Worm (Caenorhabditis elegans): ENCODE results near the gene R02F2.4.

The R02F2.4 gene

DNA sequence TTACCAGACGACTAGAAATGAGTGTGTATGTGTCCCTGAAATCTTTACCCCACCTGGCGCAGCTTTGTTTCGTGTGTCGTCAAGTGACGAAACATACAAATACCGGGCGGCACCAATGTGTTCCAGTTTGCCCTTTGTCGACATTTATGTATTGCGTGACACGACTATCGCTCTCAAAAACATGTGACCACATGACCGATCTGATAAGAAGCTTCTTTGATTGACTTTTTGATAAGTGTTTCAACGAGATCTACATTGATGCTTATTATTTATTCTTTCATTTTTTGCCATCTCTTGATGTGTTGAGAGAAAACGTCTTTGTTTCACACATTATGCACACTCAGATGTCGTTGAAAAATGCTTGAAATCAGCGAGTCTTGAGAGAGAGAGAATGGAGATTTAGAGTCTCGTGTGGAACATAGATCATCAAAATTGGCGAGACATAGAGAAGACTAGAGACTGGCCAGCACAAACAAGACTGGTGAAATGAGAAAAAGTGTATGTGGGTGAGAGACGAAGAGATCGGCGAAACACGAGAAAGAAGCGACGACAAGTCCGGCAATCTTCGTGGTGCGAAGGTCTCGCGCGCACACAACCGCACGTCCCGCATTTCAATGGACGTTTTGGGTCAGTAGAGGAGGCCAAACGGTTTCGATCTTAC lies 19.0 kb downstream of the R02F2.4 start (continued):
- TF ChIP-seq hlh-8 (tag; optimal IDR thresholded peaks at IDR 0.05) = no peak
- TF ChIP-seq unc-42 (tag; optimal IDR thresholded peaks at IDR 0.05) = peak; percentile 16
- no peak for TF ChIP-seq unc-3 (GFP tag; conservative IDR thresholded peaks at IDR 0.05)
- TF ChIP-seq unc-3 (tag; optimal IDR thresholded peaks at IDR 0.05) = no peak
- peak; percentile 12 for TF ChIP-seq F13H6.1 (tag; optimal IDR thresholded peaks at IDR 0.05)
- TF ChIP-seq dve-1 (tag; optimal IDR thresholded peaks at IDR 0.05) = no peak
- no peak for TF ChIP-seq ttx-3 (tag; optimal IDR thresholded peaks at IDR 0.05)
- no peak for TF ChIP-seq C08G9.2 (tag; optimal IDR thresholded peaks at IDR 0.05)
- no peak for TF ChIP-seq T23F11.4 (GFP tag; optimal IDR thresholded peaks at IDR 0.05)
- TF ChIP-seq sdc-2 (tag; optimal IDR thresholded peaks at IDR 0.05) = no peak
- no peak for TF ChIP-seq ceh-9 (tag; optimal IDR thresholded peaks at IDR 0.05)
- TF ChIP-seq pax-1 (tag; optimal IDR thresholded peaks at IDR 0.05) = no peak
- TF ChIP-seq sox-2 (GFP tag; IDR thresholded peaks at IDR 0.05) = no peak
- no peak for TF ChIP-seq ceh-14 (tag; optimal IDR thresholded peaks at IDR 0.05)
- no peak for TF ChIP-seq ref-2 (tag; optimal IDR thresholded peaks at IDR 0.05)
- TF ChIP-seq hlh-30 (tag; optimal IDR thresholded peaks at IDR 0.05; ENCODE audit: insufficient read depth) = peak; percentile 23
- no peak for TF ChIP-seq nhr-11 (tag; optimal IDR thresholded peaks at IDR 0.05)
- TF ChIP-seq K02D7.2 (tag; optimal IDR thresholded peaks at IDR 0.05) = no peak
- TF ChIP-seq nfya-1 (tag; optimal IDR thresholded peaks at IDR 0.05) = peak; percentile 58
- no peak for TF ChIP-seq lim-6 (tag; optimal IDR thresholded peaks at IDR 0.05)
- TF ChIP-seq tbx-7 (tag; optimal IDR thresholded peaks at IDR 0.05) = no peak
- no peak for TF ChIP-seq pat-9 (tag; optimal IDR thresholded peaks at IDR 0.05)
- no peak for TF ChIP-seq rnt-1 (tag; optimal IDR thresholded peaks at IDR 0.05)
- no peak for TF ChIP-seq ahr-1 (tag; optimal IDR thresholded peaks at IDR 0.05)
- peak; percentile 67 for TF ChIP-seq ets-4 (tag; optimal IDR thresholded peaks at IDR 0.05)
- TF ChIP-seq nhr-232 (tag; optimal IDR thresholded peaks at IDR 0.05) = no peak
- TF ChIP-seq tbx-2 (tag; optimal IDR thresholded peaks at IDR 0.05) = peak; percentile 37
- no peak for TF ChIP-seq zip-5 (tag; optimal IDR thresholded peaks at IDR 0.05)
- no peak for TF ChIP-seq ceh-24 (tag; optimal IDR thresholded peaks at IDR 0.05)
- TF ChIP-seq gmeb-2 (tag; optimal IDR thresholded peaks at IDR 0.05) = no peak
- TF ChIP-seq K09A11.1 (tag; optimal IDR thresholded peaks at IDR 0.05; ENCODE audit: insufficient read depth) = no peak
- peak; percentile 59 for TF ChIP-seq unc-55 (GFP tag; optimal IDR thresholded peaks at IDR 0.05)
- TF ChIP-seq unc-86 (tag; optimal IDR thresholded peaks at IDR 0.05) = no peak
- no peak for TF ChIP-seq sox-4 (tag; optimal IDR thresholded peaks at IDR 0.05)
- TF ChIP-seq dmd-4 (tag; optimal IDR thresholded peaks at IDR 0.05; ENCODE audit: borderline replicate concordance) = peak; percentile 12
- peak; percentile 10 for TF ChIP-seq ceh-2 (tag; optimal IDR thresholded peaks at IDR 0.05)
- no peak for TF ChIP-seq pqm-1 (tag; optimal IDR thresholded peaks at IDR 0.05)
- peak; percentile 38 for TF ChIP-seq ceh-18 (tag; optimal IDR thresholded peaks at IDR 0.05)
- no peak for TF ChIP-seq hlh-6 (tag; optimal IDR thresholded peaks at IDR 0.05)
- no peak for TF ChIP-seq C38D4.7 (GFP tag; optimal IDR thresholded peaks at IDR 0.05)
- no peak for TF ChIP-seq syd-9 (tag; optimal IDR thresholded peaks at IDR 0.05)

DNA sequence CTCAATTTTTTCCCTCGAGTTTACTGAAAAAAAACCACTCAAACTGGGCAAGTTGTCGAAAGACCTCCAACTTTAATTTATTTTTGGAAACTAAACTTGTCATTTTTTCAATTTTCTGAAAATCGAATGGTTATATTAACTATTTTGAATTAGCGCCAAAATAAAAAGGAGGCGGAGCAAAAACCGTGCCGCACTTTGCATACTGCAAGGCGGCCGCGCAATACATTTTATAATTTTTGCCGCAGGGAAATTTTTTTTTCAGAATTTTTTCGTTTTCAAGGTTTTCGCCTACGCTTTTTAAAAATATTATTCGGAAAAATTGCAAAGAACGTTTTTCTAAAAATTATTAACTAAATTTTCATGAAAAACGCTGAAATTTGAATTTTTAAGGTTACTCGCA lies 19.6 kb downstream of the R02F2.4 start:
- TF ChIP-seq npax-4 (tag; optimal IDR thresholded peaks at IDR 0.05) (no peak), hlh-13 (GFP tag; optimal IDR thresholded peaks at IDR 0.05) (peak; percentile 6)
